Worm (Caenorhabditis elegans) whole organism, young adult: ENCODE data around the gene F44E7.9.

ENCODE experiments used
- B0336.3 ChIP-seq: fragments of 200-800 bp; sonication (Bioruptor generic); IDR thresholded peaks from 2 replicates; pipeline ENCODE4 v1.3.6; 2022; ENCODE audit warnings: missing genetic modification characterization, missing compliant biosample characterization
- D2030.7 ChIP-seq: fragments of 200-800 bp; sonication (Bioruptor generic); IDR thresholded peaks from 2 replicates; pipeline ENCODE4 v1.3.6; 2022; ENCODE audit warnings: missing genetic modification reagents, missing genetic modification characterization, missing compliant biosample characterization
- F52B5.7 ChIP-seq: sonication (generic microtip); optimal IDR thresholded peaks from 2 replicates; lab custom pipeline; 2016; ENCODE audit warnings: mild to moderate bottlenecking, missing genetic modification characterization, missing compliant biosample characterization
- Y56A3A.18 ChIP-seq: fragments of 200-800 bp; sonication (Bioruptor generic); IDR thresholded peaks from 2 replicates; pipeline ENCODE4 v1.3.6; 2022; ENCODE audit warnings: missing genetic modification reagents, missing genetic modification characterization, missing compliant biosample characterization
- Y67H2A.10 ChIP-seq: fragments of 200-800 bp; sonication (Bioruptor generic); conservative IDR thresholded peaks from 2 replicates; pipeline ENCODE4 v1.3.6; 2022; ENCODE audit warnings: missing genetic modification reagents, missing genetic modification characterization, missing compliant biosample characterization
- ZK185.1 ChIP-seq: sonication (generic microtip); optimal IDR thresholded peaks from 2 replicates; lab custom pipeline; 2016; ENCODE audit warnings: mild to moderate bottlenecking, missing genetic modification characterization, missing compliant biosample characterization; ENCODE audit not compliant: poor library complexity, severe bottlenecking
- akir-1 ChIP-seq: fragments of 200-800 bp; sonication (Bioruptor generic); optimal IDR thresholded peaks from 2 replicates; lab custom pipeline; 2018; ENCODE audit warnings: mild to moderate bottlenecking, missing genetic modification characterization, moderate library complexity, missing compliant biosample characterization
- atf-7 ChIP-seq: sonication (generic microtip); optimal IDR thresholded peaks from 2 replicates; lab custom pipeline; 2017; ENCODE audit warnings: mild to moderate bottlenecking, missing genetic modification characterization, missing compliant biosample characterization
- bed-1 ChIP-seq: fragments of 200-800 bp; sonication (Bioruptor generic); IDR thresholded peaks from 2 replicates; pipeline ENCODE4 v1.3.6; 2022; ENCODE audit warnings: missing genetic modification reagents, missing genetic modification characterization, missing compliant biosample characterization
- cebp-1 ChIP-seq, 2 experiments: fragments of 200-800 bp in 1 of 2; sonication (Bioruptor generic) in 1 of 2; sonication (generic microtip) in 1 of 2; IDR thresholded peaks in 1 of 2; optimal IDR thresholded peaks in 1 of 2; 2 replicates each; pipeline versions ENCODE4 v1.3.6 to Lab custom; 2017 to 2022; ENCODE audit warnings: missing compliant biosample characterization in 2 of 2, missing genetic modification characterization in 2 of 2, mild to moderate bottlenecking in 1 of 2, missing genetic modification reagents in 1 of 2, moderate library complexity in 1 of 2
- ceh-79 ChIP-seq: sonication (generic microtip); optimal IDR thresholded peaks from 2 replicates; lab custom pipeline; 2017; ENCODE audit warnings: mild to moderate bottlenecking, missing genetic modification characterization, missing compliant biosample characterization
- dox-1 ChIP-seq: fragments of 200-800 bp; sonication (Bioruptor generic); IDR thresholded peaks from 2 replicates; pipeline ENCODE4 v1.3.6; 2022; ENCODE audit warnings: missing genetic modification reagents, missing genetic modification characterization, missing compliant biosample characterization
- dpl-1 ChIP-seq: fragments of 150-350 bp; optimal IDR thresholded peaks from 2 replicates; lab custom pipeline; 2014; ENCODE audit warnings: missing biosample characterization, missing genetic modification reagents, missing genetic modification characterization
- efl-1 ChIP-seq: fragments of 150-350 bp; optimal IDR thresholded peaks from 2 replicates; lab custom pipeline; 2014; ENCODE audit warnings: missing biosample characterization, missing genetic modification reagents, missing genetic modification characterization
- egl-44 ChIP-seq: fragments of 200-800 bp; sonication (Bioruptor generic); IDR thresholded peaks from 2 replicates; pipeline ENCODE4 v1.3.6; 2022; ENCODE audit warnings: missing genetic modification reagents, missing genetic modification characterization, missing compliant biosample characterization
- ets-4 ChIP-seq: fragments of 200-800 bp; sonication (Bioruptor generic); optimal IDR thresholded peaks from 2 replicates; lab custom pipeline; 2018; ENCODE audit warnings: mild to moderate bottlenecking, missing genetic modification characterization, missing compliant biosample characterization
- hmg-1.2 ChIP-seq: fragments of 200-800 bp; sonication (Bioruptor generic); IDR thresholded peaks from 2 replicates; pipeline ENCODE4 v1.3.6; 2022; ENCODE audit warnings: missing genetic modification reagents, missing genetic modification characterization, missing compliant biosample characterization
- lag-1 ChIP-seq: fragments of 200-800 bp; sonication (Bioruptor generic); IDR thresholded peaks from 2 replicates; pipeline ENCODE4 v1.3.6; 2022; ENCODE audit warnings: missing genetic modification reagents, missing genetic modification characterization, missing compliant biosample characterization
- let-607 ChIP-seq, 2 experiments: fragments of 200-800 bp in 1 of 2; sonication (Bioruptor generic) in 1 of 2; sonication (generic microtip) in 1 of 2; optimal IDR thresholded peaks; 2 replicates each; lab custom pipeline; 2016 to 2018; ENCODE audit warnings: mild to moderate bottlenecking in 2 of 2, missing compliant biosample characterization in 2 of 2, missing genetic modification characterization in 2 of 2, moderate library complexity in 2 of 2, missing genotype in 1 of 2
- lin-26 ChIP-seq: fragments of 200-800 bp; sonication (Bioruptor generic); IDR thresholded peaks from 2 replicates; pipeline ENCODE4 v1.3.6; 2022; ENCODE audit warnings: missing genetic modification reagents, missing genetic modification characterization, missing compliant biosample characterization
- lin-35 ChIP-seq, 3 experiments: fragments of 150-350 bp in 2 of 3; sonication (generic microtip) in 1 of 3; optimal IDR thresholded peaks; 2 replicates each; lab custom pipeline; 2014 to 2018; ENCODE audit warnings: missing biosample characterization in 3 of 3, missing genetic modification characterization in 3 of 3, missing genetic modification reagents in 3 of 3
- lin-40 ChIP-seq: sonication (generic microtip); optimal IDR thresholded peaks from 2 replicates; lab custom pipeline; 2016; ENCODE audit warnings: missing genetic modification characterization, mild to moderate bottlenecking, missing compliant biosample characterization, missing genotype, missing genetic modification reagents
- lir-1 ChIP-seq: fragments of 200-800 bp; sonication (Bioruptor generic); conservative IDR thresholded peaks from 2 replicates; pipeline ENCODE4 v1.3.6; 2022; ENCODE audit warnings: missing genetic modification reagents, missing genetic modification characterization, missing compliant biosample characterization
- mcd-1 ChIP-seq: fragments of 200-800 bp; sonication (Bioruptor generic); IDR thresholded peaks from 2 replicates; pipeline ENCODE4 v1.3.6; 2022; ENCODE audit warnings: missing genetic modification reagents, missing genetic modification characterization, missing compliant biosample characterization
- mel-28 ChIP-seq: sonication (generic microtip); optimal IDR thresholded peaks from 2 replicates; lab custom pipeline; 2016; ENCODE audit warnings: borderline replicate concordance, mild to moderate bottlenecking, missing genetic modification characterization, missing compliant biosample characterization
- nhr-120 ChIP-seq: fragments of 200-800 bp; sonication (Bioruptor generic); IDR thresholded peaks from 2 replicates; pipeline ENCODE4 v1.3.6; 2022; ENCODE audit warnings: missing genetic modification characterization, missing compliant biosample characterization
- nhr-27 ChIP-seq: fragments of 200-800 bp; sonication (Bioruptor generic); optimal IDR thresholded peaks from 2 replicates; lab custom pipeline; 2018; ENCODE audit warnings: mild to moderate bottlenecking, missing genetic modification characterization, moderate library complexity, missing compliant biosample characterization
- nhr-80 ChIP-seq: sonication (generic microtip); optimal IDR thresholded peaks from 2 replicates; lab custom pipeline; 2016; ENCODE audit warnings: missing genetic modification characterization, missing compliant biosample characterization
- snpc-4 ChIP-seq, 5 experiments: fragments of 150-350 bp in 1 of 5; sonication (generic microtip) in 4 of 5; optimal IDR thresholded peaks; 2 replicates each; lab custom pipeline; 2014 to 2018; ENCODE audit warnings: missing genetic modification characterization in 5 of 5, missing biosample characterization in 3 of 5, antibody characterized with exemption in 2 of 5, mild to moderate bottlenecking in 2 of 5, missing compliant biosample characterization in 2 of 5, missing genotype in 2 of 5, moderate library complexity in 2 of 5, missing genetic modification reagents in 1 of 5
- tlf-1 ChIP-seq: fragments of 200-800 bp; sonication (Bioruptor generic); optimal IDR thresholded peaks from 2 replicates; lab custom pipeline; 2018; ENCODE audit warnings: mild to moderate bottlenecking, missing genetic modification characterization, missing compliant biosample characterization
- unc-130 ChIP-seq: sonication (generic microtip); optimal IDR thresholded peaks from 2 replicates; lab custom pipeline; 2016; ENCODE audit warnings: missing genetic modification reagents, missing genetic modification characterization, missing compliant biosample characterization
- zfh-2 ChIP-seq: fragments of 200-800 bp; sonication (Bioruptor generic); conservative IDR thresholded peaks from 2 replicates; pipeline ENCODE4 v1.3.6; 2022; ENCODE audit warnings: missing genetic modification reagents, missing genetic modification characterization, missing compliant biosample characterization
- ztf-28 ChIP-seq: fragments of 200-800 bp; sonication (Bioruptor generic); IDR thresholded peaks from 2 replicates; pipeline ENCODE4 v1.3.6; 2022; ENCODE audit warnings: missing genetic modification reagents, missing genetic modification characterization, missing compliant biosample characterization

Gene F44E7.9

DNA sequence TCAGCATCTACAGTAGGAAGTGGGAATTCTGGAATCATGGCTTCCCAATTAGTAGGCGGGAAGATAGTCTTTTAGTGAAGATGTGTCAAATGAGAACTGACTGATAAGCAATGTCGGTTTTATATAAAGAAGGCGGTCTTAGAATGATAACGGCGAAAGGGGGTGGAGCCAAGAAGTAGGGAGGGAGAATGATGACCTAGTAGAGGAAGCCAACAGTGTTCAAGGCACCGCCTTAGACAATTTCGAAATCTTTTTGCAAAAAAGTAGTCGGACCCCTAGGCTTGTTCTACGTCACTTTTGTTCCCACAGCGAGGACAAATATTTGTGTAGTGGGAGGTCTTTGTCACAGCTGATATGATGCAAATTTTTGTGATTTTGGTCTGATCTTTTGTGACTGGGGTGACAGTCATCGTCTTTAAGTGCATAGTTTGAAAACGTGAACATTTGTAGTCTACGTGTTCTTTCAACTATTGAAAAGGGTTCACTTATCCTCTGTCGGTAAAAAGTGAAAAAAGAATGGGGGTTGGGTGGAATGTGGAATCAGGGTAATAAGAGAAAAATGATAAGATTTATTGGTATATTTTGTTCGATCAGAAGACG, 22.1 kb downstream of the F44E7.9 start, which contains the start of gene ZC250.4:
ZC250.4 (minus strand) TSS at position 78 of the 600 bp plus-strand sequence.
- TF ChIP-seq F52B5.7 (tag; lab: Kevin White, UChicago) (no peak), nhr-80 (tag; lab: Kevin White, UChicago) (peak; percentile 77), cebp-1 (GFP tag; IDR thresholded peaks at IDR 0.05; lab: Robert Waterston, UW) (no peak), cebp-1 (tag; optimal IDR thresholded peaks at IDR 0.05; lab: Kevin White, UChicago) (peak; percentile 43)

DNA sequence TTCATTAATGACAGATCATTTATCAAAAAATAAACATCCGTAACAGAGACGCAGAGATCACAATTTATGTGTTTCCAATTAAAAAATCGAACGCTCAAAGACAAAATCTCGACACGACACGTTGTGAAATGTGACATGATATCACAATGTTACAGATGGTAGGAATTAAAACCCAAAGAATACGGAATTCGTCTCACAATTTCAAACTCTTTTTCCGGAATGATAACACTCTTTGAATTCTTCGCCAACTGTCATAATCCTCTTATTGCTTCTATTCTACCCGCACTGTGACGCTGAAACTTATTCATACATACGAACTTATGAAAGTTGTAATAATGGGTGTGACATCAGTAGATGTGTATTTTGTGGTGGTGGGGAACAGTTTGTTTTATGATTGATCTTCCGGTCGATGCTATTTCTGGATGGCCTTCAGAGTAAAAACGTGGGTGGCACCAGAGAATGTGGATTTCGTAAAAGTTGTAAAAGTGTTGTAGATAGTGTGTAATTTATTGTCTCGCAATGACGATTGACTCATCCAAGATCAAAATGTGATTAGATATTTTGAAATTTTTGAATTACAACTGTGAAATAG, 25.5 kb downstream of the F44E7.9 start:
- TF ChIP-seq nhr-27 (tag; lab: Kevin White, UChicago): no peak
- TF ChIP-seq ZK185.1: no peak
- TF ChIP-seq ceh-79 (tag; lab: Kevin White, UChicago): no peak
- peak; percentile 75 for TF ChIP-seq nhr-80 (tag; lab: Kevin White, UChicago)
- peak in 1 of 2 experiments; percentile 14 for TF ChIP-seq let-607 (tag; optimal IDR thresholded peaks at IDR 0.05; lab: Kevin White, UChicago)
- TF ChIP-seq snpc-4 (GFP tag; optimal IDR thresholded peaks at IDR 0.05; lab: Kevin White, UChicago): no peak
- TF ChIP-seq snpc-4 (tag; optimal IDR thresholded peaks at IDR 0.05; lab: Kevin White, UChicago): no peak
- TF ChIP-seq ets-4 (GFP tag; lab: Kevin White, UChicago): peak; percentile 38
- TF ChIP-seq ztf-28 (GFP tag; lab: Robert Waterston, UW): no peak
- no peak for TF ChIP-seq lin-35 (GFP tag; optimal IDR thresholded peaks at IDR 0.05; lab: Kevin White, UChicago)
- TF ChIP-seq zfh-2 (GFP tag; lab: Robert Waterston, UW): no peak
- TF ChIP-seq atf-7 (tag; lab: Kevin White, UChicago): peak; percentile 42
- no peak for TF ChIP-seq efl-1 (GFP tag; lab: Kevin White, UChicago)
- TF ChIP-seq cebp-1 (GFP tag; IDR thresholded peaks at IDR 0.05; lab: Robert Waterston, UW): no peak
- TF ChIP-seq cebp-1 (tag; optimal IDR thresholded peaks at IDR 0.05; lab: Kevin White, UChicago): peak; percentile 52

DNA sequence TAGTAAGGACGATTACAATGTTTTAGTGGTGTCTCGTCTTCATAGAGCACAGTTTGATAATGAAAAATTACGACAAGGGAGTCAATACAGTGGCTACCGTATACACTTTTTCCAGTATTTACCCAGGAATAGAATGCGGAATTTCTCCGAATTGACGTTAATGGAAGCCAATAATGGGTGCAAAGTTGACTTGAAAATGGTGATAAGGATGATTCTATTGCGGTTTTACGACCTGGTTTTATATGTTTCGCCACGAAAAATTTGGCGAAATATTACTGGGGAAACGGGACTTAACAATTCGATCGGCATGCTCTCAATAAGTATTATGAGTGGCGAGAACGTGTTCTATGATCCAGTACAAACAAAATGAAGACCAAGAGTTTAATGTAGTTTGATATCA, 28.9 kb downstream of the F44E7.9 start:
- TF ChIP-seq bed-1 (no peak), egl-44 (GFP tag; lab: Robert Waterston, UW) (no peak), dox-1 (peak; percentile 6; the same call in 1 of the 2 replicates), nhr-80 (tag; lab: Kevin White, UChicago) (peak; percentile 66), B0336.3 (GFP tag; lab: Robert Waterston, UW) (no peak), tlf-1 (GFP tag; lab: Kevin White, UChicago) (no peak), nhr-120 (GFP tag; lab: Robert Waterston, UW) (no peak), lir-1 (GFP tag; lab: Robert Waterston, UW) (no peak), dpl-1 (GFP tag; lab: Kevin White, UChicago) (no peak), D2030.7 (GFP tag; lab: Robert Waterston, UW) (no peak)

DNA sequence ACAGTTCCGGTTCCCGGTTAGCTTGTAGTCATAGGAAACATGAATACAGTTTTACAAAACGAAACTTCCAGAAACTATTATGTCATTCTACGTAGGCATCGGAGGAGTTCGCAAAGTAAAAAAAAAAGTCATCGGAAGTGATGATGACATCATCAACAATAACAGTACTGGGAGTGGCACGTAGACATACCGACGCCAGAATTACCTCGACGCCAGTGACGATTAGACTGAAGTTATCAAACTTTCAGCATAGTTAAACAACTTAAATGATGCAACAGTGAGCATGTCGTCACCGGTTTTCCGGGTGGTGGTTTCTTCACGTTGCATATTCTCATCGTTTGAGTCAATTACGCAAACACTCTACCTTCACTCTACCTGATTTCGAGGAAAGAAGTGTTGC, 29.4 kb downstream of the F44E7.9 start:
- no peak for TF ChIP-seq akir-1 (GFP tag; lab: Kevin White, UChicago)
- TF ChIP-seq lin-40 (tag; lab: Kevin White, UChicago): no peak
- TF ChIP-seq mcd-1 (GFP tag; lab: Robert Waterston, UW): no peak
- TF ChIP-seq ceh-79 (tag; lab: Kevin White, UChicago): no peak
- TF ChIP-seq Y56A3A.18: no peak
- TF ChIP-seq mel-28 (tag; lab: Kevin White, UChicago): no peak
- TF ChIP-seq lin-26 (GFP tag; lab: Robert Waterston, UW): no peak
- TF ChIP-seq unc-130 (GFP tag; lab: Kevin White, UChicago): no peak
- TF ChIP-seq Y67H2A.10: no peak
- TF ChIP-seq lag-1: no peak
- no peak for TF ChIP-seq tlf-1 (GFP tag; lab: Kevin White, UChicago)
- TF ChIP-seq hmg-1.2 (GFP tag; lab: Robert Waterston, UW): no peak
- TF ChIP-seq dox-1: no peak
